Fruit fly (Drosophila melanogaster) whole organism, pupa: ENCODE results near the gene nAChRalpha6.

Experiments used
- CG10348 ChIP-seq: fragments of 200-800 bp; sonication (Bioruptor generic); IDR thresholded peaks from 2 replicates; pipeline ENCODE4 v1.3.6; 2022; ENCODE audit warnings: missing biosample characterization, missing genetic modification characterization
- CG12605 ChIP-seq: fragments of 200-800 bp; sonication (Bioruptor generic); IDR thresholded peaks from 2 replicates; pipeline ENCODE4 v1.3.6; 2022; ENCODE audit warnings: missing biosample characterization, missing genetic modification characterization
- CG13204 ChIP-seq: fragments of 200-800 bp; sonication (Bioruptor generic); optimal IDR thresholded peaks from 2 replicates; lab custom pipeline; 2018; ENCODE audit warnings: missing biosample characterization, mild to moderate bottlenecking, missing genetic modification characterization, moderate library complexity
- CG14655 ChIP-seq: fragments of 200-800 bp; sonication (Bioruptor generic); optimal IDR thresholded peaks from 3 replicates; lab custom pipeline; 2017; ENCODE audit warnings: mild to moderate bottlenecking, missing biosample characterization, missing genetic modification reagents, missing genetic modification characterization
- CG15710 ChIP-seq: fragments of 200-800 bp; sonication (Bioruptor generic); optimal IDR thresholded peaks from 2 replicates; lab custom pipeline; 2018; ENCODE audit warnings: missing biosample characterization, mild to moderate bottlenecking, missing genetic modification characterization, moderate library complexity
- CG17806 ChIP-seq: fragments of 200-800 bp; sonication (Bioruptor generic); optimal IDR thresholded peaks from 2 replicates; lab custom pipeline; 2018; ENCODE audit warnings: missing biosample characterization, mild to moderate bottlenecking, missing genetic modification characterization, moderate library complexity
- CG32121 ChIP-seq: fragments of 200-800 bp; sonication (Bioruptor generic); IDR thresholded peaks from 2 replicates; pipeline ENCODE4 v1.3.6; 2022; ENCODE audit warnings: missing biosample characterization, missing genetic modification characterization
- CG34367 ChIP-seq: fragments of 200-800 bp; sonication (Bioruptor generic); optimal IDR thresholded peaks from 2 replicates; lab custom pipeline; 2018; ENCODE audit warnings: missing biosample characterization, mild to moderate bottlenecking, missing genetic modification characterization
- CG4496 ChIP-seq: fragments of 200-800 bp; sonication (Bioruptor generic); IDR thresholded peaks from 3 replicates; pipeline ENCODE4 v1.3.6; 2022; ENCODE audit warnings: missing biosample characterization, missing genetic modification characterization
- CG8159 ChIP-seq: fragments of 200-800 bp; sonication (Bioruptor generic); optimal IDR thresholded peaks from 3 replicates; lab custom pipeline; 2018; ENCODE audit warnings: missing biosample characterization, mild to moderate bottlenecking, missing genetic modification characterization, moderate library complexity
- CG8301 ChIP-seq: fragments of 200-800 bp; sonication (Bioruptor generic); optimal IDR thresholded peaks from 2 replicates; lab custom pipeline; 2018; ENCODE audit warnings: missing biosample characterization, mild to moderate bottlenecking, missing genetic modification characterization
- CG9948 ChIP-seq: fragments of 200-800 bp; sonication (Bioruptor generic); optimal IDR thresholded peaks from 2 replicates; lab custom pipeline; 2018; ENCODE audit warnings: missing biosample characterization, mild to moderate bottlenecking, missing genetic modification characterization, moderate library complexity
- D1 ChIP-seq: fragments of 200-800 bp; sonication (Bioruptor generic); optimal IDR thresholded peaks from 2 replicates; lab custom pipeline; 2018; ENCODE audit warnings: missing biosample characterization, mild to moderate bottlenecking, missing genetic modification characterization, moderate library complexity
- EcR ChIP-seq: fragments of 200-800 bp; sonication (Bioruptor generic); optimal IDR thresholded peaks from 3 replicates; lab custom pipeline; 2019; ENCODE audit warnings: missing biosample characterization, missing genetic modification characterization, mild to moderate bottlenecking, moderate library complexity, missing genetic modification reagents
- Ets98B ChIP-seq: fragments of 200-800 bp; sonication (Bioruptor generic); IDR thresholded peaks from 2 replicates; pipeline ENCODE4 v1.3.6; 2022; ENCODE audit warnings: missing biosample characterization, missing genetic modification characterization
- Pif1A ChIP-seq: fragments of 200-800 bp; sonication (Bioruptor generic); optimal IDR thresholded peaks from 3 replicates; lab custom pipeline; 2016; ENCODE audit warnings: missing biosample characterization, missing genetic modification characterization
- Pif1B ChIP-seq: fragments of 200-800 bp; sonication (Bioruptor generic); optimal IDR thresholded peaks from 3 replicates; lab custom pipeline; 2016; ENCODE audit warnings: missing biosample characterization, missing genetic modification characterization
- Snoo ChIP-seq: fragments of 200-800 bp; sonication (Bioruptor generic); optimal IDR thresholded peaks from 3 replicates; lab custom pipeline; 2017; ENCODE audit warnings: missing biosample characterization, mild to moderate bottlenecking, missing genetic modification characterization, inconsistent platforms
- fd96Ca ChIP-seq: fragments of 200-800 bp; sonication (Bioruptor generic); IDR thresholded peaks from 3 replicates; pipeline ENCODE4 v1.3.6; 2022; ENCODE audit warnings: missing biosample characterization, missing genetic modification characterization
- gl ChIP-seq: fragments of 200-800 bp; sonication (Bioruptor generic); optimal IDR thresholded peaks from 2 replicates; lab custom pipeline; 2018; ENCODE audit warnings: missing biosample characterization, mild to moderate bottlenecking, missing genetic modification characterization
- rn ChIP-seq: fragments of 200-800 bp; sonication (Bioruptor generic); IDR thresholded peaks from 2 replicates; pipeline ENCODE4 v1.3.6; 2022; ENCODE audit warnings: missing biosample characterization, missing genetic modification characterization

nAChRalpha6 gene

DNA sequence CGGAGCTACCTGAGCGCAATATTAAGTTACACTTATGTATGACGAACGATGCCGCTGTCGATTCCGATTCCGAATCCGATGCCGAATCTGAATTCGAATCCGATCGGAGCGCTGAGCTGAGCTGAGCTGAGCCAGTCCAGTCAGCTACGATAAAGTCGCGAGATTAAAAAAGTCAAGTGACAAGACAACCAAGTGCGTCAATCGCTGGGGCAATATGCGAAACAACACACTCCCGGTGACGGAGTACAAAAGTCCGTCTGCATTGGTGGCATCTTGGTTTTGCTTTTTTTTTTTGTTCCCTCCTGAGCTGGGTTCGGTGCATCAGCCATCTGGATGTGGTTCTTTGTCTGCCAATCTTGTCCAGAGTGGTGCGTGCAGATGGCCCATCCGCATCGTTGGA is 106.3 kb downstream of the nAChRalpha6 start:
- TF ChIP-seq CG10348 (GFP tag; lab: Robert Waterston, UW) (no peak), EcR (GFP tag; lab: Kevin White, UChicago) (peak; percentile 15), gl (tag; lab: Kevin White, UChicago) (peak; percentile 0)

dm6 chr2L:9779147-9779546 is 106.9 kb downstream of the nAChRalpha6 start:
- peak; percentile 20 for TF ChIP-seq Pif1A (GFP tag; lab: Kevin White, UChicago)
- peak; percentile 52; the same call in 2 of the 3 replicates for TF ChIP-seq fd96Ca (GFP tag; lab: Robert Waterston, UW)
- no peak for TF ChIP-seq CG15710 (tag; lab: Kevin White, UChicago)
- TF ChIP-seq CG4496 (GFP tag; lab: Robert Waterston, UW), result peak; percentile 31; the same call in 1 of the 3 replicates
- TF ChIP-seq CG17806 (tag; lab: Kevin White, UChicago), result no peak
- no peak for TF ChIP-seq Pif1B (GFP tag; lab: Kevin White, UChicago)
- peak; percentile 38 for TF ChIP-seq CG14655 (GFP tag; lab: Kevin White, UChicago)
- TF ChIP-seq CG8301, result peak; percentile 17
- no peak for TF ChIP-seq EcR (GFP tag; lab: Kevin White, UChicago)
- TF ChIP-seq Ets98B (GFP tag; lab: Robert Waterston, UW), result no peak; the same call in 1 of the 2 replicates
- TF ChIP-seq CG10348 (GFP tag; lab: Robert Waterston, UW), result no peak

- TF ChIP-seq CG9948 (tag; lab: Kevin White, UChicago) (no peak), CG17806 (tag; lab: Kevin White, UChicago) (no peak), CG4496 (GFP tag; lab: Robert Waterston, UW) (no peak), Snoo (tag; lab: Kevin White, UChicago) (no peak), CG12605 (GFP tag; lab: Robert Waterston, UW) (no peak), gl (tag; lab: Kevin White, UChicago) (no peak), D1 (no peak), CG10348 (GFP tag; lab: Robert Waterston, UW) (no peak), CG8301 (no peak), CG8159 (tag; lab: Kevin White, UChicago) (no peak)
- TF ChIP-seq, all 21 proteins: peak for 0
Measured at dm6 chr2L:9778416-9778815, 107.6 kb downstream of the nAChRalpha6 start.

dm6 chr2L:9777927-9778326 is 108.1 kb downstream of the nAChRalpha6 start:
- TF ChIP-seq CG34367 (tag; lab: Kevin White, UChicago), result no peak
- TF ChIP-seq Snoo (tag; lab: Kevin White, UChicago), result no peak
- no peak for TF ChIP-seq Ets98B (GFP tag; lab: Robert Waterston, UW)
- TF ChIP-seq CG14655 (GFP tag; lab: Kevin White, UChicago), result no peak
- no peak for TF ChIP-seq CG13204 (GFP tag; lab: Kevin White, UChicago)
- TF ChIP-seq CG12605 (GFP tag; lab: Robert Waterston, UW), result no peak
- TF ChIP-seq gl (tag; lab: Kevin White, UChicago), result no peak
- no peak for TF ChIP-seq EcR (GFP tag; lab: Kevin White, UChicago)
- TF ChIP-seq CG15710 (tag; lab: Kevin White, UChicago), result no peak
- no peak for TF ChIP-seq CG9948 (tag; lab: Kevin White, UChicago)
- TF ChIP-seq CG17806 (tag; lab: Kevin White, UChicago), result no peak

DNA sequence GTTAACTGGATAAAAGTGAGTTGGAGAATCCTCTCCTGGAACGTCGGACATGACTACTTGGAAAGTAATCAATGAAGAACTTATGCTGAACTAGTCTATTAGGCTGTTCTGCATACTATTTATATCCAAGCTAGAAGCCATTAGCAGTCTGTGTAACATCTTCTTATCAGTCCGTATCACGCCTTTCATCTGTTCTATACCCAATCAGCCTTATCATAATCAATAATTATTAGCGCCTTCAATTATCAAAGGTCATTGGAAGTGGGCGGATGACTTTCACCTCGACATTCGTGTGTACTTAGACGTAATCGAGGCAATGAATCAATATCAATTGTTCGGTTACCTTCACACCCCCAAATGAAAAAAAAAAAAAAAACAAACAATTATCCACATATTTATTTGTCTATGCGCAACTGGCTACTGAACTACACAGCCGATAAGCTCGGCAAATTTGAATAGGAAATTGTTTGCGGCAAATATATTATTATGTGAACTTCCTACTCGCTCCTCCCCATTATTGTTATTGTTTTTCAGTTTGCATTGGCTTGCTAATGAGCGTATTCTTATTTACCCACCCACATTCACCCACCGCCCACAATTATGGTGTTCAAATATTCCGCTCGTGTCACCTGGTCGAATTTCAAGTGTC is 110.9 kb downstream of the nAChRalpha6 start, which contains the start of the genes ppk11 and ppk16:
ppk11 (minus strand) TSS at position 51 of the 649 bp plus-strand sequence.
ppk16 (minus strand) TSS at position 51 of the 649 bp plus-strand sequence.
- no peak for TF ChIP-seq D1
- TF ChIP-seq EcR (GFP tag; lab: Kevin White, UChicago), result no peak
- TF ChIP-seq Pif1A (GFP tag; lab: Kevin White, UChicago), result no peak

dm6 chr2L:9770896-9771295 is 115.2 kb downstream of the nAChRalpha6 start, which contains the start of gene ppk18:
Gene ppk18 (minus strand): TSS chr2L:9770996.
- no peak for TF ChIP-seq rn (GFP tag; lab: Robert Waterston, UW)
- TF ChIP-seq D1, result no peak
- no peak for TF ChIP-seq Snoo (tag; lab: Kevin White, UChicago)
- TF ChIP-seq CG8301, result no peak
- no peak for TF ChIP-seq CG17806 (tag; lab: Kevin White, UChicago)
- no peak for TF ChIP-seq CG32121
- no peak for TF ChIP-seq Ets98B (GFP tag; lab: Robert Waterston, UW)
- TF ChIP-seq CG10348 (GFP tag; lab: Robert Waterston, UW), result no peak
- TF ChIP-seq CG9948 (tag; lab: Kevin White, UChicago), result no peak
- TF ChIP-seq CG8159 (tag; lab: Kevin White, UChicago), result no peak
- no peak for TF ChIP-seq gl (tag; lab: Kevin White, UChicago)
- TF ChIP-seq CG4496 (GFP tag; lab: Robert Waterston, UW), result no peak
- no peak for TF ChIP-seq fd96Ca (GFP tag; lab: Robert Waterston, UW)
- TF ChIP-seq EcR (GFP tag; lab: Kevin White, UChicago), result no peak
- TF ChIP-seq CG15710 (tag; lab: Kevin White, UChicago), result no peak
- no peak for TF ChIP-seq Pif1A (GFP tag; lab: Kevin White, UChicago)
- TF ChIP-seq, all 21 proteins: peak for 0
